Fruit fly (Drosophila melanogaster): Measurements from ENCODE around the gene salm.

salm gene

DNA sequence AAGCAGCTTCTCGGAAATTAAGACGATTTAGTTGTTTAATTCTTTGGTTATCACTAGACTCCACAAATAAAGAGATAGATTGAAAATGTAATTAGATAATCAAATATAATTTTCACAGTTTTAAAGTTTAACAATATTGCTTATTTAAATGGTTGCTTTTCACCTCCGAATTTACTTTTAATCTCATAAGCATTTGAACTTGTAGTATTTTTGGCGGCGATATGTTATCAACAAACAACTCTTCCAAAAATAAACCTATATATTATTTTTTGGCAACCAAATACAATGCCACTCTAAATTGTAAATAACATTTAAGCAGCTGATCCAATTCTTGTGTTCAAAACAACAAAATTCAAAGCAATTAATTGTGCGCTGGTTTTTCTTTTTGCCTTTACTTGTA is 39.0 kb upstream of the salm start, which contains the start of the genes CG43355 and sala:
Gene CG43355, plus strand, starts transcription at position 301 of the 400 bp plus-strand sequence.
Gene sala, plus strand, starts transcription at position 301 of the 400 bp plus-strand sequence.
- TF ChIP-seq rgr (GFP tag; optimal IDR thresholded peaks at IDR 0.05) = no peak
- TF ChIP-seq woc (GFP tag; optimal IDR thresholded peaks at IDR 0.05) = no peak
- TF ChIP-seq Rel (GFP tag; optimal IDR thresholded peaks at IDR 0.05) = no peak
- no peak for TF ChIP-seq Rel (tag; optimal IDR thresholded peaks at IDR 0.05)
- no peak for TF ChIP-seq OdsH (GFP tag; optimal IDR thresholded peaks at IDR 0.05)
- TF ChIP-seq h (GFP tag; optimal IDR thresholded peaks at IDR 0.05) = no peak
- TF ChIP-seq pan (optimal IDR thresholded peaks at IDR 0.05) = no peak
- TF ChIP-seq lola (GFP tag; optimal IDR thresholded peaks at IDR 0.05) = no peak
- TF ChIP-seq Myc (optimal IDR thresholded peaks at IDR 0.05) = no peak
- TF ChIP-seq br (GFP tag; optimal IDR thresholded peaks at IDR 0.05) = no peak
- TF ChIP-seq sv (GFP tag; optimal IDR thresholded peaks at IDR 0.05) = no peak
- TF ChIP-seq Hr83 (GFP tag; optimal IDR thresholded peaks at IDR 0.05; ENCODE audit: poor library complexity, severe bottlenecking) = no peak
- no peak for TF ChIP-seq dsf (GFP tag; optimal IDR thresholded peaks at IDR 0.05; ENCODE audit: borderline replicate concordance)
- no peak for TF ChIP-seq GATAd (GFP tag; optimal IDR thresholded peaks at IDR 0.05)
- no peak for TF ChIP-seq Hnf4 (GFP tag; optimal IDR thresholded peaks at IDR 0.05)
- no peak for TF ChIP-seq dmrt93B (GFP tag; optimal IDR thresholded peaks at IDR 0.05)

DNA sequence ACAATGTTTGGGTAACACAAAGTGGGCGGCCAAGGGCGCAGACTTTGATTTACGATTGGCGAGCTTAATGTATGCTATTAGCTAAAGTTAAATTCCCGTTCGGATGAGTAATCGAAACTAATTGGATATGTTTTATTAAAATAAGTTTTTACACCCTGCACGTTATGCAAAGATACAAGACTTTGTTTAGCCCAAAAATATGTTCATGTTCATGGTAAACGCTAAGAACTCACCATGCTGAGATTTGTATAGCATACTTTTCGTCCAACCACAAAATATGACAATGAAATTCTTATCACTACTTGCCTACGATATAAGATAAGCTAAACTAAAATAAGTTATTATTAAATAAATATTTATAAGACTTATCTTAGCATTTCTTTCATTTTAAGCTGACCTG is 29.5 kb upstream of the salm start:
- no peak for TF ChIP-seq pan (optimal IDR thresholded peaks at IDR 0.05)
- no peak for TF ChIP-seq Dif (GFP tag; optimal IDR thresholded peaks at IDR 0.05; ENCODE audit: partially characterized antibody)
- TF ChIP-seq tai (GFP tag; optimal IDR thresholded peaks at IDR 0.05) = no peak
- no peak for TF ChIP-seq Jra (GFP tag; optimal IDR thresholded peaks at IDR 0.05)
- peak; percentile 83 for TF ChIP-seq Myc (optimal IDR thresholded peaks at IDR 0.05)
- no peak for TF ChIP-seq Hr78 (GFP tag; optimal IDR thresholded peaks at IDR 0.05)
- peak; percentile 52 for TF ChIP-seq N (GFP tag; optimal IDR thresholded peaks at IDR 0.05)
- no peak for TF ChIP-seq sv (GFP tag; optimal IDR thresholded peaks at IDR 0.05)

DNA sequence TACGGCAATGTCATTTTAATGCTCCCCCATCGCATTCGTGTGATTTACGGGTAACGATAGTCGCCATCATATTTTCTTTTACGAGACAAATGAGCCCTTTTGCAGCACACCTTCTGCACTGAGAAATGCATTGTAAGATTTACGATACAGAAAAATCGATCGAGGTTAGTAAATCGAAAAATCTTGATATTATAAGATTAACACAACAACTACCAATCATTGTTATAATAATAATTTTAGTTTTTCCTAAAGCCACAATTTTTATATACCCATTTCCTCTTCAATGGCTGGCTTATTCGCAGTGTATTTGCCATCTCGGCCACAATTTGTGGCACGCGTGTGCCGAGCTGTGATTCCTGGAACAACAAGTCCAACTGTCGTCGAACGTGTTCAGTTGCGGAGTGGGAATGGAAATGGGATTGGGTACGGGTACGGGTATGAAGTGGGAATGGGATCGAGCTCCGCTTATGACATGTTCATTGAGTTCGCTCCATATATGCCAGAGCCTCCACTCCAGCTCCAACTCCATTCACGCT is 26.6 kb upstream of the salm start:
- no peak for TF ChIP-seq Hr78 (GFP tag; optimal IDR thresholded peaks at IDR 0.05)
- TF ChIP-seq tai (GFP tag; optimal IDR thresholded peaks at IDR 0.05) = no peak
- TF ChIP-seq Hnf4 (GFP tag; optimal IDR thresholded peaks at IDR 0.05) = no peak
- TF ChIP-seq HLH106 (tag; optimal IDR thresholded peaks at IDR 0.05) = no peak
- TF ChIP-seq rgr (GFP tag; optimal IDR thresholded peaks at IDR 0.05) = no peak
- no peak for TF ChIP-seq usp (GFP tag; optimal IDR thresholded peaks at IDR 0.05)
- TF ChIP-seq Dfd (GFP tag; optimal IDR thresholded peaks at IDR 0.05) = no peak
- TF ChIP-seq sage (GFP tag; optimal IDR thresholded peaks at IDR 0.05) = no peak
- no peak for TF ChIP-seq CG9705 (GFP tag; optimal IDR thresholded peaks at IDR 0.05)
- no peak for TF ChIP-seq N (GFP tag; optimal IDR thresholded peaks at IDR 0.05)
- no peak for TF ChIP-seq sv (GFP tag; optimal IDR thresholded peaks at IDR 0.05)
- TF ChIP-seq Mio (GFP tag; optimal IDR thresholded peaks at IDR 0.05) = no peak
- TF ChIP-seq Sp1 (GFP tag; optimal IDR thresholded peaks at IDR 0.05) = no peak
- no peak for TF ChIP-seq dsf (GFP tag; optimal IDR thresholded peaks at IDR 0.05; ENCODE audit: borderline replicate concordance)
- TF ChIP-seq jim (GFP tag; optimal IDR thresholded peaks at IDR 0.05) = no peak
- TF ChIP-seq lola (GFP tag; optimal IDR thresholded peaks at IDR 0.05) = no peak

DNA sequence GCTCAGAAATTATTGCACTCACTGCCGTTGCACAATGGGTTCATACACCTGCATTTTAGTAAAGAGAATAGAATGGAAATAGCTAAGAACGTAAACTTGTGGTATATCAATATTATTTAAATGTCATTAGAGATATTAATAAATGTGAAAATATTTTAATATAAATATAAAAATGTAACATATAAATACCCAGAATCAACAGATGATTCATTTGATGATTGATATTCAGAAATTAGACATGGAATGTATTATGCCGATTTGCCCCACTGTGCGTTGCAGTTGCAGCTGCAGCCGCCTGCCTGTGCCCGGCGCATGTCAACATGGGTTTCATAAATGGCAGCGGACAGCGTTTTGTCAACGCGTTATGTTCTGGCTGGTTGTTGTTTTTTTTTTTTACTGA is 24.6 kb upstream of the salm start:
- no peak for TF ChIP-seq h (GFP tag; optimal IDR thresholded peaks at IDR 0.05)
- no peak for TF ChIP-seq Dif (GFP tag; optimal IDR thresholded peaks at IDR 0.05; ENCODE audit: partially characterized antibody)
- no peak for TF ChIP-seq Myc (optimal IDR thresholded peaks at IDR 0.05)
- no peak for TF ChIP-seq CG9705 (GFP tag; optimal IDR thresholded peaks at IDR 0.05)
- TF ChIP-seq rgr (GFP tag; optimal IDR thresholded peaks at IDR 0.05) = no peak
- no peak for TF ChIP-seq N (GFP tag; optimal IDR thresholded peaks at IDR 0.05)
- no peak for TF ChIP-seq Vsx2 (GFP tag; optimal IDR thresholded peaks at IDR 0.05; ENCODE audit: partially characterized antibody)
- TF ChIP-seq Sp1 (GFP tag; optimal IDR thresholded peaks at IDR 0.05) = no peak
- no peak for TF ChIP-seq Jra (GFP tag; optimal IDR thresholded peaks at IDR 0.05)
- TF ChIP-seq lola (GFP tag; optimal IDR thresholded peaks at IDR 0.05) = no peak
- no peak for TF ChIP-seq dmrt93B (GFP tag; optimal IDR thresholded peaks at IDR 0.05)
- TF ChIP-seq foxo (GFP tag; optimal IDR thresholded peaks at IDR 0.05) = no peak
- no peak for TF ChIP-seq HLH106 (tag; optimal IDR thresholded peaks at IDR 0.05)
- TF ChIP-seq Hr83 (GFP tag; optimal IDR thresholded peaks at IDR 0.05; ENCODE audit: poor library complexity, severe bottlenecking) = no peak
- TF ChIP-seq sage (GFP tag; optimal IDR thresholded peaks at IDR 0.05) = no peak
- TF ChIP-seq GATAd (GFP tag; optimal IDR thresholded peaks at IDR 0.05) = no peak
- TF ChIP-seq OdsH (GFP tag; optimal IDR thresholded peaks at IDR 0.05) = no peak
- no peak for TF ChIP-seq brk (GFP tag; optimal IDR thresholded peaks at IDR 0.05)
- TF ChIP-seq Dfd (GFP tag; optimal IDR thresholded peaks at IDR 0.05) = no peak

All from whole organism, wandering third instar larva.